Worm (Caenorhabditis elegans) whole organism, late embryonic: ENCODE results near the gene C18A11.1.

ENCODE experiments used
- F13H6.1 ChIP-seq: sonication (generic microtip); optimal IDR thresholded peaks from 2 replicates; lab custom pipeline; 2016; ENCODE audit warnings: missing genetic modification characterization, missing compliant biosample characterization
- dve-1 ChIP-seq: sonication (generic microtip); optimal IDR thresholded peaks from 2 replicates; lab custom pipeline; 2017; ENCODE audit warnings: antibody characterized with exemption, mild to moderate bottlenecking, missing genetic modification characterization, missing compliant biosample characterization
- elt-2 ChIP-seq: sonication (generic microtip); optimal IDR thresholded peaks from 2 replicates; lab custom pipeline; 2016; ENCODE audit warnings: missing genetic modification reagents, missing genetic modification characterization, missing compliant biosample characterization
- eyg-1 ChIP-seq: sonication (generic microtip); optimal IDR thresholded peaks from 2 replicates; lab custom pipeline; 2016; ENCODE audit warnings: missing genotype, missing genetic modification characterization, missing compliant biosample characterization
- gmeb-2 ChIP-seq: sonication (generic microtip); optimal IDR thresholded peaks from 2 replicates; lab custom pipeline; 2016; ENCODE audit warnings: missing genetic modification characterization, inconsistent platforms, missing compliant biosample characterization
- hlh-30 ChIP-seq: sonication (generic microtip); optimal IDR thresholded peaks from 2 replicates; lab custom pipeline; 2017; ENCODE audit warnings: antibody characterized with exemption, missing genetic modification characterization, missing compliant biosample characterization; ENCODE audit not compliant: insufficient read depth
- pha-4 ChIP-seq: fragments of 150-350 bp; optimal IDR thresholded peaks from 2 replicates; lab custom pipeline; 2018; ENCODE audit warnings: missing biosample characterization, missing genetic modification reagents, missing genetic modification characterization
- pqm-1 ChIP-seq: sonication (generic microtip); optimal IDR thresholded peaks from 2 replicates; lab custom pipeline; 2016; ENCODE audit warnings: missing genetic modification characterization, missing compliant biosample characterization
- sdc-2 ChIP-seq: sonication (generic microtip); optimal IDR thresholded peaks from 2 replicates; lab custom pipeline; 2016; ENCODE audit warnings: missing genotype, missing genetic modification characterization, missing compliant biosample characterization
- tbx-2 ChIP-seq: sonication (generic microtip); optimal IDR thresholded peaks from 2 replicates; lab custom pipeline; 2016; ENCODE audit warnings: missing genetic modification characterization, missing compliant biosample characterization

DNA sequence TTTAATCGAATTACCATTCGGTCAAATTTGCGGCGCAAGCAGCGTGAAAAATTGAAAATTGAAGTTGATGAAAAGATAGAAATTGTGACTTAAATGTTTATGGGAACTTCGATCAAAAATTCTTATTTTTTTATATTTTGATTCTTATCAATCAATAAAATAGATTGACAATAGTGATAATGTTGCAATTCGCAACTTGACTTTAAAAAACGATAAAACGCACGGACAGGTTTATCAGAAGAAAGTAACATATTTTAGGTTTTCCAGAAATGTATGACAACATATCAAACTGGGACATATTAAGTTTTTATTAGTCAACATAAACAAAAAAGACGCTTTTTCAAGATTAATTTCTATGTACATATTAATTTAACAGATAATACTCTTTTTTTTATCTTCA lies 14.2 kb downstream of the C18A11.1 start:
- TF ChIP-seq eyg-1 (tag; lab: Kevin White, UChicago) (no peak), F13H6.1 (no peak), tbx-2 (tag; lab: Kevin White, UChicago) (no peak), pha-4 (tag; lab: Kevin White, UChicago) (no peak), pqm-1 (tag; lab: Kevin White, UChicago) (no peak), dve-1 (tag; lab: Kevin White, UChicago) (no peak), hlh-30 (tag; lab: Kevin White, UChicago) (no peak), sdc-2 (no peak), gmeb-2 (tag; lab: Kevin White, UChicago) (no peak), elt-2 (tag; lab: Kevin White, UChicago) (no peak)
